Worm (Caenorhabditis elegans) whole organism, mixed stage, embryonic: ENCODE results near the gene cdh-7.

Experiments
- M03D4.4 ChIP-seq: sonication (generic microtip); optimal IDR thresholded peaks from 2 replicates; lab custom pipeline; 2017; ENCODE audit warnings: mild to moderate bottlenecking, missing genetic modification characterization, missing compliant biosample characterization
- bed-3 ChIP-seq: fragments of 200-800 bp; sonication (Bioruptor generic); optimal IDR thresholded peaks from 3 replicates; lab custom pipeline; 2018; ENCODE audit warnings: mild to moderate bottlenecking, missing genetic modification characterization, moderate library complexity, missing compliant biosample characterization
- blmp-1 ChIP-seq: fragments of 150-350 bp; optimal IDR thresholded peaks from 2 replicates; lab custom pipeline; 2014; ENCODE audit warnings: missing biosample characterization, missing genetic modification characterization
- ceh-39 ChIP-seq: fragments of 150-350 bp; optimal IDR thresholded peaks from 2 replicates; lab custom pipeline; 2014; ENCODE audit warnings: missing biosample characterization, missing genetic modification characterization
- ceh-83 ChIP-seq: fragments of 200-800 bp; sonication (Bioruptor generic); optimal IDR thresholded peaks from 2 replicates; lab custom pipeline; 2018; ENCODE audit warnings: mild to moderate bottlenecking, missing genetic modification characterization, missing compliant biosample characterization
- ces-1 ChIP-seq: fragments of 150-350 bp; optimal IDR thresholded peaks from 2 replicates; lab custom pipeline; 2014; ENCODE audit warnings: missing biosample characterization, missing genetic modification reagents, missing genetic modification characterization
- cnd-1 ChIP-seq: fragments of 200-800 bp; sonication (Bioruptor generic); optimal IDR thresholded peaks from 2 replicates; lab custom pipeline; 2018; ENCODE audit warnings: mild to moderate bottlenecking, missing genetic modification characterization, missing compliant biosample characterization
- drap-1 ChIP-seq: fragments of 200-800 bp; sonication (Bioruptor generic); optimal IDR thresholded peaks from 3 replicates; lab custom pipeline; 2018; ENCODE audit warnings: mild to moderate bottlenecking, missing genetic modification characterization, missing compliant biosample characterization
- elt-3 ChIP-seq: fragments of 150-350 bp; optimal IDR thresholded peaks from 2 replicates; lab custom pipeline; 2014; ENCODE audit warnings: missing biosample characterization, missing genetic modification characterization
- flh-1 ChIP-seq: fragments of 200-800 bp; sonication (Bioruptor generic); optimal IDR thresholded peaks from 2 replicates; lab custom pipeline; 2018; ENCODE audit warnings: mild to moderate bottlenecking, missing genetic modification characterization, moderate library complexity, missing compliant biosample characterization
- ham-2 ChIP-seq: fragments of 200-800 bp; sonication (Bioruptor generic); optimal IDR thresholded peaks from 2 replicates; lab custom pipeline; 2018; ENCODE audit warnings: mild to moderate bottlenecking, missing genetic modification characterization, missing compliant biosample characterization
- hlh-1 ChIP-seq: fragments of 150-350 bp; optimal IDR thresholded peaks from 2 replicates; lab custom pipeline; 2014; ENCODE audit warnings: missing biosample characterization, missing genetic modification reagents, missing genetic modification characterization
- lin-32 ChIP-seq: fragments of 200-800 bp; sonication (Bioruptor generic); optimal IDR thresholded peaks from 2 replicates; lab custom pipeline; 2018; ENCODE audit warnings: mild to moderate bottlenecking, missing genetic modification characterization, missing compliant biosample characterization
- mab-5 ChIP-seq: fragments of 150-350 bp; optimal IDR thresholded peaks from 2 replicates; lab custom pipeline; 2014; ENCODE audit warnings: missing biosample characterization, missing genetic modification characterization
- mep-1 ChIP-seq: fragments of 150-350 bp; optimal IDR thresholded peaks from 2 replicates; lab custom pipeline; 2017; ENCODE audit warnings: missing biosample characterization, missing genetic modification reagents, missing genetic modification characterization, inconsistent platforms
- mls-2 ChIP-seq: sonication (generic microtip); optimal IDR thresholded peaks from 2 replicates; lab custom pipeline; 2016; ENCODE audit warnings: mild to moderate bottlenecking, missing genetic modification characterization, moderate library complexity, missing compliant biosample characterization
- nhr-12 ChIP-seq: fragments of 150-350 bp; optimal IDR thresholded peaks from 2 replicates; lab custom pipeline; 2014; ENCODE audit warnings: missing biosample characterization, missing genetic modification characterization
- nhr-2 ChIP-seq: fragments of 150-350 bp; optimal IDR thresholded peaks from 2 replicates; lab custom pipeline; 2014; ENCODE audit warnings: missing biosample characterization, missing genetic modification characterization
- nhr-237 ChIP-seq: fragments of 150-350 bp; optimal IDR thresholded peaks from 2 replicates; lab custom pipeline; 2014; ENCODE audit warnings: missing biosample characterization, missing genetic modification characterization
- nhr-28 ChIP-seq: fragments of 150-350 bp; optimal IDR thresholded peaks from 2 replicates; lab custom pipeline; 2014; ENCODE audit warnings: missing biosample characterization, missing genetic modification characterization
- nhr-76 ChIP-seq: sonication (generic microtip); optimal IDR thresholded peaks from 2 replicates; lab custom pipeline; 2017; ENCODE audit warnings: missing biosample characterization, missing genetic modification characterization
- pha-4 ChIP-seq: fragments of 150-350 bp; optimal IDR thresholded peaks from 2 replicates; lab custom pipeline; 2018; ENCODE audit warnings: missing biosample characterization, missing genetic modification reagents, missing genetic modification characterization
- sem-2 ChIP-seq: fragments of 200-800 bp; sonication (Bioruptor generic); optimal IDR thresholded peaks from 2 replicates; lab custom pipeline; 2018; ENCODE audit warnings: mild to moderate bottlenecking, missing genetic modification characterization, missing compliant biosample characterization
- snpc-4 ChIP-seq: fragments of 150-350 bp; optimal IDR thresholded peaks from 2 replicates; lab custom pipeline; 2014; ENCODE audit warnings: missing biosample characterization, missing genetic modification characterization
- tbx-8 ChIP-seq: fragments of 200-800 bp; sonication (Bioruptor generic); optimal IDR thresholded peaks from 2 replicates; lab custom pipeline; 2018; ENCODE audit warnings: mild to moderate bottlenecking, missing genetic modification characterization, moderate library complexity, missing compliant biosample characterization
- unc-39 ChIP-seq: fragments of 150-350 bp; optimal IDR thresholded peaks from 2 replicates; lab custom pipeline; 2014; ENCODE audit warnings: missing biosample characterization, missing genetic modification characterization
- unc-62 ChIP-seq: fragments of 150-350 bp; optimal IDR thresholded peaks from 2 replicates; lab custom pipeline; 2014; ENCODE audit warnings: missing biosample characterization, missing genetic modification reagents, missing genetic modification characterization
- zip-8 ChIP-seq: fragments of 150-350 bp; optimal IDR thresholded peaks from 2 replicates; lab custom pipeline; 2014; ENCODE audit warnings: missing biosample characterization, missing genetic modification characterization

cdh-7 gene

DNA sequence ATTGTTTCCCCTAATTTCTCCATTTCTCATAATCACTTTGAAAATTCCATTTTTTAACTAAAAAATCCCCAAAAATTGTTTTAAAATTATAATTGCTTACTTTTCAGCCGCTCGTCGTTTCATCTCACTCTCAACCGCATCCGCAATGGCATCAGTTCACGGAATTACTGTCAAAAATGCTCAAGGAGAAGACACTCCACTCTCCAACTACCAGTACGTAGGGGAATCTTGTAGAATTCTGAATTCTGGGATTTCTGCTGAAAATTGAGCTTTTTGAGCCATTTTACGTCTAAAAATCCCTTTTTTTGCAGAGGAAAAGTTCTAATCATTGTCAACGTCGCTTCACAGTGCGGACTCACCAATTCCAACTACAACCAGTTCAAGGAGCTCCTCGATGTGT lies 24.5 kb downstream of the cdh-7 start:
- no peak for TF ChIP-seq elt-3 (tag; lab: Kevin White, UChicago)
- TF ChIP-seq nhr-2 (tag; lab: Kevin White, UChicago) = no peak
- TF ChIP-seq snpc-4 = no peak
- TF ChIP-seq pha-4 (tag; lab: Kevin White, UChicago) = no peak
- no peak for TF ChIP-seq flh-1 (GFP tag; lab: Kevin White, UChicago)
- no peak for TF ChIP-seq ces-1
- TF ChIP-seq nhr-28 (tag; lab: Kevin White, UChicago) = no peak
- no peak for TF ChIP-seq zip-8 (tag; lab: Kevin White, UChicago)
- TF ChIP-seq drap-1 = no peak
- TF ChIP-seq, all 35 proteins: peak for 0

DNA sequence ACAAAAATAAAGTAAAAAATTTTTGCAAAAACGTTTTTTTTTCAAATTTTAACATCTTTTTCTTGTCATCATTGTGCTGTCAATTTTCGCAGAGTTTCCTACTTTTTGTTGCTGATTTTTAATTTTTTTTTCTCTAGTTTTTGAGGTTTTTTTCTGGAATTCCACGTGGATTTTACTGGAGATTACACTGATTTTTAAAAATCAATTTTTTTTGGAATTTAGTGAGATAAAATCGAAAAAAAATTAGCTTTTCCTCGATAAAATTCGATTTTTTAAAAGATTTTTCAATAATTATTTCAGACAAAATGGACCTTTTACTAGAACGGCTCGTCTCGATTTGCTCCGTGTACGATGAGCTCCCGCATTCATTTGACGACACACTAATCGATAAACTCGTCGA lies 26.6 kb downstream of the cdh-7 start, which contains the start of gene R05H10.3:
R05H10.3 (plus strand) TSS at position 301 of the 400 bp plus-strand sequence.
- TF ChIP-seq unc-39 (no peak), tbx-8 (GFP tag; lab: Kevin White, UChicago) (no peak), M03D4.4 (tag; lab: Kevin White, UChicago) (no peak), sem-2 (GFP tag; lab: Kevin White, UChicago) (no peak), lin-32 (GFP tag; lab: Kevin White, UChicago) (no peak), nhr-76 (no peak), elt-3 (tag; lab: Kevin White, UChicago) (no peak), blmp-1 (tag; lab: Kevin White, UChicago) (no peak)

ce11 chrII:14876737-14877203 lies 33.7 kb downstream of the cdh-7 start, which contains the start of gene Y53F4A.2:
Gene Y53F4A.2 (minus strand): TSS chrII:14877153.
- TF ChIP-seq nhr-237 (no peak), mab-5 (tag; lab: Kevin White, UChicago) (no peak), ceh-83 (no peak), nhr-2 (tag; lab: Kevin White, UChicago) (no peak), pha-4 (tag; lab: Kevin White, UChicago) (no peak), ceh-39 (tag; lab: Kevin White, UChicago) (no peak), drap-1 (no peak), cnd-1 (no peak), tbx-8 (GFP tag; lab: Kevin White, UChicago) (no peak), hlh-1 (tag; lab: Kevin White, UChicago) (no peak), snpc-4 (no peak), zip-8 (tag; lab: Kevin White, UChicago) (no peak)

DNA sequence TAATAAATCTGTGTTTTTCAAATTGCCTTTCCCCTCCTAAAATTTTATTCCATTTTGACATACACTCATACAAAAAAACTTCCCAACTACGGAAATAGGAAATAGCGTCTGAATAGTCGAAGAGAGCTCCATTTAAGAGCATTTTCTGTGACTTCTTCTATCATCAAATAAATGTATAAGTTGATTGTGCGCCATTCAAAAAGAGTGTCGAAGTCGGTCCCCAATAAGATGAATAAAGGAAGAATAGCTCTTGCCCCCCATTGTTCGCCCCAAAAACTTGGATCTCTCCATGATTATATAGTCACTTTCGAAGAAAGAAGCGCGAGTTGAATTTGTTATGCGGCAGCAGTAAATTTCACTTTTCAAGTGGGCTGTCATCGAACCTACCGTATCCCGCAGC lies 49.5 kb downstream of the cdh-7 start:
- TF ChIP-seq mls-2 (tag; lab: Kevin White, UChicago) = no peak
- TF ChIP-seq elt-3 (tag; lab: Kevin White, UChicago) = no peak
- no peak for TF ChIP-seq snpc-4
- no peak for TF ChIP-seq ceh-39 (tag; lab: Kevin White, UChicago)
- no peak for TF ChIP-seq nhr-237
- peak; percentile 50 for TF ChIP-seq ces-1

DNA sequence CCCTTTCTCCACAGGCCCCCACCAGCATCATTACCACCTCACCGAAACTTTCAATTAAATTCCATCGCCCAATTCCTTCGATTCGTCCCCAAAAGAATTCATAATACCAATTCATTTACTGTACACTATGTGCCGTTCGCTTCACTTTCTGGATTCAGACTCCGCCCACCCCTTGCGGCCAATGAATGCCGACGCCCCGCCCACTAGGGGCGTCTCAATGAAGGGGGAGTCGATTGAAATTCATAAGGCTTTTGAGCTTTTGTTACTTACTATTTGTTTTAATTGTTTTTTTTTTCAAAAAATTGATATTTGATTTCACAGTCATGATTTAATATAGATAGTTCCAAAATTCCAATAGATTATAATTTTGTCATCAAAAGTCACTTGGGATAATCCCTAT lies 53.5 kb downstream of the cdh-7 start:
- no peak for TF ChIP-seq cnd-1
- no peak for TF ChIP-seq nhr-12 (tag; lab: Kevin White, UChicago)
- TF ChIP-seq mep-1 (tag; lab: Kevin White, UChicago) = no peak
- no peak for TF ChIP-seq nhr-28 (tag; lab: Kevin White, UChicago)
- no peak for TF ChIP-seq nhr-237
- no peak for TF ChIP-seq sem-2 (GFP tag; lab: Kevin White, UChicago)
- no peak for TF ChIP-seq tbx-8 (GFP tag; lab: Kevin White, UChicago)
- TF ChIP-seq pha-4 (tag; lab: Kevin White, UChicago) = no peak
- no peak for TF ChIP-seq nhr-2 (tag; lab: Kevin White, UChicago)
- no peak for TF ChIP-seq bed-3 (GFP tag; lab: Kevin White, UChicago)
- TF ChIP-seq unc-62 (GFP tag; lab: Kevin White, UChicago) = no peak
- no peak for TF ChIP-seq ceh-39 (tag; lab: Kevin White, UChicago)
- no peak for TF ChIP-seq lin-32 (GFP tag; lab: Kevin White, UChicago)
- no peak for TF ChIP-seq flh-1 (GFP tag; lab: Kevin White, UChicago)
- no peak for TF ChIP-seq ces-1
- TF ChIP-seq snpc-4 = no peak
- no peak for TF ChIP-seq ham-2 (GFP tag; lab: Kevin White, UChicago)
- no peak for TF ChIP-seq hlh-1 (tag; lab: Kevin White, UChicago)
- TF ChIP-seq drap-1 = no peak
